Worm (Caenorhabditis elegans) whole organism, young adult: ENCODE measurements around the gene F59A6.12.
A peak's percentile ranks its signal among the peaks of the same experiment; 100 is the strongest.

ENCODE experiments used
- B0019.2 ChIP-seq: fragments of 200-800 bp; sonication (Bioruptor generic); conservative IDR thresholded peaks from 2 replicates; pipeline ENCODE4 v1.3.6; 2022; ENCODE audit warnings: missing genetic modification reagents, missing genetic modification characterization, missing compliant biosample characterization
- B0261.1 ChIP-seq: sonication (generic microtip); optimal IDR thresholded peaks from 2 replicates; lab custom pipeline; 2016; ENCODE audit warnings: mild to moderate bottlenecking, missing genetic modification characterization, moderate library complexity, missing compliant biosample characterization
- C06A6.2 ChIP-seq: fragments of 200-800 bp; sonication (Bioruptor generic); conservative IDR thresholded peaks from 2 replicates; pipeline ENCODE4 v1.3.6; 2022; ENCODE audit warnings: missing genetic modification characterization, missing compliant biosample characterization
- C17E4.6 ChIP-seq: fragments of 200-800 bp; sonication (Bioruptor generic); IDR thresholded peaks from 2 replicates; pipeline ENCODE4 v1.3.6; 2022; ENCODE audit warnings: missing genetic modification reagents, missing genetic modification characterization, missing compliant biosample characterization
- F23B12.7 ChIP-seq: sonication (generic microtip); optimal IDR thresholded peaks from 2 replicates; lab custom pipeline; 2017; ENCODE audit warnings: missing genetic modification characterization, mild to moderate bottlenecking, missing compliant biosample characterization, antibody characterized with exemption, moderate library complexity; ENCODE audit not compliant: insufficient read depth
- F37B4.10 ChIP-seq: fragments of 200-800 bp; sonication (Bioruptor generic); IDR thresholded peaks from 2 replicates; pipeline ENCODE4 v1.3.6; 2022; ENCODE audit warnings: missing genetic modification characterization, missing compliant biosample characterization
- F39B2.1 ChIP-seq: fragments of 200-800 bp; sonication (Bioruptor generic); IDR thresholded peaks from 2 replicates; pipeline ENCODE4 v1.3.6; 2022; ENCODE audit warnings: missing genetic modification reagents, missing genetic modification characterization, missing compliant biosample characterization
- F57C9.4 ChIP-seq: sonication (generic microtip); optimal IDR thresholded peaks from 2 replicates; lab custom pipeline; 2017; ENCODE audit warnings: mild to moderate bottlenecking, missing genetic modification characterization, missing compliant biosample characterization
- Y56A3A.18 ChIP-seq: fragments of 200-800 bp; sonication (Bioruptor generic); IDR thresholded peaks from 2 replicates; pipeline ENCODE4 v1.3.6; 2022; ENCODE audit warnings: missing genetic modification reagents, missing genetic modification characterization, missing compliant biosample characterization
- ZK185.1 ChIP-seq: sonication (generic microtip); optimal IDR thresholded peaks from 2 replicates; lab custom pipeline; 2016; ENCODE audit warnings: mild to moderate bottlenecking, missing genetic modification characterization, missing compliant biosample characterization; ENCODE audit not compliant: poor library complexity, severe bottlenecking
- aptf-2 ChIP-seq: fragments of 200-800 bp; sonication (Bioruptor generic); conservative IDR thresholded peaks from 2 replicates; pipeline ENCODE4 v1.3.6; 2022; ENCODE audit warnings: missing genetic modification reagents, missing genetic modification characterization, missing compliant biosample characterization
- atf-7 ChIP-seq: sonication (generic microtip); optimal IDR thresholded peaks from 2 replicates; lab custom pipeline; 2017; ENCODE audit warnings: mild to moderate bottlenecking, missing genetic modification characterization, missing compliant biosample characterization
- athp-1 ChIP-seq: sonication (generic microtip); optimal IDR thresholded peaks from 2 replicates; lab custom pipeline; 2017; ENCODE audit warnings: mild to moderate bottlenecking, missing genetic modification characterization, missing compliant biosample characterization
- attf-5 ChIP-seq: fragments of 200-800 bp; sonication (Bioruptor generic); optimal IDR thresholded peaks from 2 replicates; lab custom pipeline; 2018; ENCODE audit warnings: mild to moderate bottlenecking, missing genetic modification characterization, missing compliant biosample characterization
- bed-1 ChIP-seq: fragments of 200-800 bp; sonication (Bioruptor generic); IDR thresholded peaks from 2 replicates; pipeline ENCODE4 v1.3.6; 2022; ENCODE audit warnings: missing genetic modification reagents, missing genetic modification characterization, missing compliant biosample characterization
- bed-2 ChIP-seq: fragments of 200-800 bp; sonication (Bioruptor generic); IDR thresholded peaks from 2 replicates; pipeline ENCODE4 v1.3.6; 2022; ENCODE audit warnings: missing genetic modification reagents, missing genetic modification characterization, missing compliant biosample characterization
- cebp-1 ChIP-seq, 2 experiments: fragments of 200-800 bp in 1 of 2; sonication (Bioruptor generic) in 1 of 2; sonication (generic microtip) in 1 of 2; IDR thresholded peaks in 1 of 2; optimal IDR thresholded peaks in 1 of 2; 2 replicates each; pipeline versions ENCODE4 v1.3.6 to Lab custom; 2017 to 2022; ENCODE audit warnings: missing compliant biosample characterization in 2 of 2, missing genetic modification characterization in 2 of 2, mild to moderate bottlenecking in 1 of 2, missing genetic modification reagents in 1 of 2, moderate library complexity in 1 of 2
- ceh-100 ChIP-seq: fragments of 200-800 bp; sonication (Bioruptor generic); IDR thresholded peaks from 2 replicates; pipeline ENCODE4 v1.3.6; 2022; ENCODE audit warnings: missing genetic modification reagents, missing genetic modification characterization, missing compliant biosample characterization
- ceh-27 ChIP-seq: fragments of 200-800 bp; sonication (Bioruptor generic); optimal IDR thresholded peaks from 2 replicates; lab custom pipeline; 2018; ENCODE audit warnings: mild to moderate bottlenecking, missing genetic modification characterization, moderate library complexity, missing compliant biosample characterization
- chd-7 ChIP-seq: sonication (generic microtip); optimal IDR thresholded peaks from 2 replicates; lab custom pipeline; 2016; ENCODE audit warnings: mild to moderate bottlenecking, missing genetic modification characterization, moderate library complexity, missing compliant biosample characterization
- dpff-1 ChIP-seq: sonication (generic microtip); optimal IDR thresholded peaks from 2 replicates; lab custom pipeline; 2017; ENCODE audit warnings: mild to moderate bottlenecking, missing genetic modification characterization, missing compliant biosample characterization
- egl-18 ChIP-seq: fragments of 200-800 bp; sonication (Bioruptor generic); IDR thresholded peaks from 2 replicates; pipeline ENCODE4 v1.3.6; 2022; ENCODE audit warnings: missing genetic modification reagents, missing genetic modification characterization, missing compliant biosample characterization
- egl-44 ChIP-seq: fragments of 200-800 bp; sonication (Bioruptor generic); IDR thresholded peaks from 2 replicates; pipeline ENCODE4 v1.3.6; 2022; ENCODE audit warnings: missing genetic modification reagents, missing genetic modification characterization, missing compliant biosample characterization
- egrh-3 ChIP-seq: fragments of 200-800 bp; sonication (Bioruptor generic); IDR thresholded peaks from 2 replicates; pipeline ENCODE4 v1.3.6; 2022; ENCODE audit warnings: missing genetic modification reagents, missing genetic modification characterization, missing compliant biosample characterization
- ekl-4 ChIP-seq: fragments of 200-800 bp; sonication (Bioruptor generic); IDR thresholded peaks from 2 replicates; pipeline ENCODE4 v1.3.6; 2022; ENCODE audit warnings: missing genetic modification reagents, missing genetic modification characterization, missing compliant biosample characterization
- hmg-1.2 ChIP-seq: fragments of 200-800 bp; sonication (Bioruptor generic); IDR thresholded peaks from 2 replicates; pipeline ENCODE4 v1.3.6; 2022; ENCODE audit warnings: missing genetic modification reagents, missing genetic modification characterization, missing compliant biosample characterization
- lag-1 ChIP-seq: fragments of 200-800 bp; sonication (Bioruptor generic); IDR thresholded peaks from 2 replicates; pipeline ENCODE4 v1.3.6; 2022; ENCODE audit warnings: missing genetic modification reagents, missing genetic modification characterization, missing compliant biosample characterization
- let-526 ChIP-seq: fragments of 200-800 bp; sonication (Bioruptor generic); IDR thresholded peaks from 2 replicates; pipeline ENCODE4 v1.3.6; 2022; ENCODE audit warnings: missing genetic modification reagents, missing genetic modification characterization, missing compliant biosample characterization
- lin-26 ChIP-seq: fragments of 200-800 bp; sonication (Bioruptor generic); IDR thresholded peaks from 2 replicates; pipeline ENCODE4 v1.3.6; 2022; ENCODE audit warnings: missing genetic modification reagents, missing genetic modification characterization, missing compliant biosample characterization
- lin-40 ChIP-seq: sonication (generic microtip); optimal IDR thresholded peaks from 2 replicates; lab custom pipeline; 2016; ENCODE audit warnings: missing genetic modification characterization, mild to moderate bottlenecking, missing compliant biosample characterization, missing genotype, missing genetic modification reagents
- lin-54 ChIP-seq: fragments of 200-800 bp; sonication (Bioruptor generic); optimal IDR thresholded peaks from 2 replicates; lab custom pipeline; 2018; ENCODE audit warnings: mild to moderate bottlenecking, missing genetic modification characterization, missing compliant biosample characterization
- lsy-27 ChIP-seq: sonication (generic microtip); optimal IDR thresholded peaks from 2 replicates; lab custom pipeline; 2017; ENCODE audit warnings: missing genetic modification characterization, mild to moderate bottlenecking, missing compliant biosample characterization, antibody characterized with exemption, missing genotype, borderline replicate concordance; ENCODE audit not compliant: insufficient read depth
- nhr-179 ChIP-seq: sonication (generic microtip); optimal IDR thresholded peaks from 2 replicates; lab custom pipeline; 2016; ENCODE audit warnings: mild to moderate bottlenecking, missing genetic modification characterization, missing compliant biosample characterization
- nhr-80 ChIP-seq: sonication (generic microtip); optimal IDR thresholded peaks from 2 replicates; lab custom pipeline; 2016; ENCODE audit warnings: missing genetic modification characterization, missing compliant biosample characterization
- rec-8 ChIP-seq, 2 experiments: sonication (generic microtip); optimal IDR thresholded peaks; 2 replicates each; lab custom pipeline; 2016; ENCODE audit warnings: mild to moderate bottlenecking in 2 of 2, missing genetic modification characterization in 2 of 2, missing genetic modification reagents in 2 of 2, missing genotype in 2 of 2, missing biosample characterization in 1 of 2, missing compliant biosample characterization in 1 of 2, moderate library complexity in 1 of 2
- sdz-38 ChIP-seq: sonication (generic microtip); optimal IDR thresholded peaks from 2 replicates; lab custom pipeline; 2016; ENCODE audit warnings: missing genotype, missing genetic modification characterization, missing compliant biosample characterization
- snpc-1.1 ChIP-seq: sonication (generic microtip); optimal IDR thresholded peaks from 2 replicates; lab custom pipeline; 2017; ENCODE audit warnings: missing genetic modification characterization, mild to moderate bottlenecking, missing compliant biosample characterization, antibody characterized with exemption, moderate library complexity, missing genotype, missing genetic modification reagents; ENCODE audit not compliant: insufficient read depth
- somi-1 ChIP-seq: fragments of 200-800 bp; sonication (Bioruptor generic); optimal IDR thresholded peaks from 2 replicates; lab custom pipeline; 2018; ENCODE audit warnings: mild to moderate bottlenecking, missing genetic modification characterization, missing compliant biosample characterization
- sptf-2 ChIP-seq: fragments of 200-800 bp; sonication (Bioruptor generic); optimal IDR thresholded peaks from 2 replicates; lab custom pipeline; 2018; ENCODE audit warnings: mild to moderate bottlenecking, missing genetic modification characterization, missing compliant biosample characterization
- tbp1 ChIP-seq: fragments of 200-800 bp; sonication (Bioruptor generic); optimal IDR thresholded peaks from 2 replicates; lab custom pipeline; 2018; ENCODE audit warnings: mild to moderate bottlenecking, missing genetic modification characterization, missing compliant biosample characterization
- tbx-9 ChIP-seq: sonication (generic microtip); optimal IDR thresholded peaks from 2 replicates; lab custom pipeline; 2016; ENCODE audit warnings: borderline replicate concordance, missing genetic modification characterization, inconsistent platforms, missing compliant biosample characterization
- ztf-26 ChIP-seq: sonication (generic microtip); optimal IDR thresholded peaks from 2 replicates; lab custom pipeline; 2017; ENCODE audit warnings: missing genetic modification characterization, missing compliant biosample characterization
- ztf-3 ChIP-seq: fragments of 200-800 bp; sonication (Bioruptor generic); optimal IDR thresholded peaks from 2 replicates; lab custom pipeline; 2018; ENCODE audit warnings: mild to moderate bottlenecking, missing genetic modification characterization, missing compliant biosample characterization

The F59A6.12 gene

DNA sequence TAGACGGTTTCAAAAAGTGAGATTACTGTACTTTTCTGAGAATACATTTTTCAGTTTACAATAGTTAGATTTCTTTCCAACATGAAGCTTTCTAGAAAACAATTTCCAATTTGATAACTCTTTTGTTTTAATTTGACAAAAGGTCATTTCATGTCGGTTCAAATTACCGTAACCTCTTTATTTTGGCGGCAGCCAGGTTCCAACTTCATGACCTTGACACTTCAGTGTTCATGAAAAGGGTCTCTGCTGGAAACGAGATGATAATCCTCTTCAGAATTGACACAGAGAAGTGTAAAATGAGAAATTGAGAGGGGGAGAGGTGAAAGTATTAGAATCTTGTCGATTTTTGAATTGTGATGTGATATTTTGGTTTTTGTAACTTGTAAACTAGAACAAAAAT lies 9.6 kb upstream of the F59A6.12 start:
- TF ChIP-seq lin-54 (no peak), rec-8 (tag; optimal IDR thresholded peaks at IDR 0.05; lab: Kevin White, UChicago) (no peak), F39B2.1 (GFP tag; lab: Robert Waterston, UW) (no peak), egl-44 (GFP tag; lab: Robert Waterston, UW) (no peak), bed-1 (no peak), snpc-1.1 (tag; lab: Kevin White, UChicago) (no peak), sdz-38 (tag; lab: Kevin White, UChicago) (no peak), lag-1 (no peak), athp-1 (tag; lab: Kevin White, UChicago) (no peak), egrh-3 (GFP tag; lab: Robert Waterston, UW) (no peak), ceh-27 (no peak), lsy-27 (no peak), egl-18 (no peak), F37B4.10 (GFP tag; lab: Robert Waterston, UW) (no peak), bed-2 (no peak), ekl-4 (GFP tag; lab: Robert Waterston, UW) (no peak), F23B12.7 (tag; lab: Kevin White, UChicago) (no peak), lin-26 (GFP tag; lab: Robert Waterston, UW) (no peak)

DNA sequence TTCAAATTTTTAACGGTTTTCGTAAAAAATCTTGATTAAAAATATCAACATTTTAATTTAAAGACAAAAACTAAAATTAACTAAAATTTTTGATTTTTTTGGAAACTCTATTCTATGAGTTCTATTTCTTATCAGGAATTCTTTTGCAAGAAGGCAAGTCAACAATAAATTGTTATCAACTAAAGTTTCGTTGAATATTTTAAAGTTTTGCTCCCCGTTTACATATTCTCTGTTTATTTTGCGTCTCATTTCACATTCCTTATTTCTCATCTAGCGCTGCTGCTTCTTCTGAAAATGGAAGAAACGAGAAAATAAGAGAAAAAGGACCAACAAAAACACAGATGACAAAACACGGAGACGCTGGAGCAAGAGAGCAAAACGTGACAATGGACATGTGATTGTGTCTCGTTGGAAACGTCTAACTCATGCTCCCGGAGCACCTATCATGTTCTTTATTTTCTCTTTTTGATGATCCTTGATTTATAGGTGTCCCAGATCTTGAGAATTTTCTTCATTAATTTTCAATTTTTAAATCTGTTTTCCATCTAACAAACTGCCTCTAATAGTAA lies 8.7 kb upstream of the F59A6.12 start:
- TF ChIP-seq Y56A3A.18 (GFP tag; lab: Robert Waterston, UW) (no peak), nhr-80 (tag; lab: Kevin White, UChicago) (peak; percentile 12), aptf-2 (GFP tag; lab: Robert Waterston, UW) (no peak), let-526 (GFP tag; lab: Robert Waterston, UW) (0 out of 2 replicates have a peak, but pooled peaks have one; percentile 23), B0261.1 (no peak), attf-5 (GFP tag; lab: Kevin White, UChicago) (no peak), dpff-1 (tag; lab: Kevin White, UChicago) (no peak)

- TF ChIP-seq ceh-27 = no peak
- TF ChIP-seq nhr-80 (tag; lab: Kevin White, UChicago) = peak; percentile 90
- peak; percentile 10 for TF ChIP-seq somi-1
- no peak for TF ChIP-seq C17E4.6 (GFP tag; lab: Robert Waterston, UW)
- no peak for TF ChIP-seq cebp-1 (GFP tag; IDR thresholded peaks at IDR 0.05; lab: Robert Waterston, UW)
- TF ChIP-seq cebp-1 (tag; optimal IDR thresholded peaks at IDR 0.05; lab: Kevin White, UChicago) = peak; percentile 36
- no peak for TF ChIP-seq athp-1 (tag; lab: Kevin White, UChicago)
- no peak for TF ChIP-seq chd-7 (tag; lab: Kevin White, UChicago)
- TF ChIP-seq C06A6.2 (GFP tag; lab: Robert Waterston, UW) = no peak
- TF ChIP-seq atf-7 (tag; lab: Kevin White, UChicago) = peak; percentile 18
- TF ChIP-seq tbp1 (GFP tag; lab: Kevin White, UChicago) = peak; percentile 13
- peak; percentile 44 for TF ChIP-seq lin-40 (tag; lab: Kevin White, UChicago)
- TF ChIP-seq hmg-1.2 = no peak
- no peak for TF ChIP-seq sdz-38 (tag; lab: Kevin White, UChicago)
- peak; percentile 39 for TF ChIP-seq ztf-26 (tag; lab: Kevin White, UChicago)
- TF ChIP-seq tbx-9 (tag; lab: Kevin White, UChicago) = no peak
- TF ChIP-seq attf-5 (GFP tag; lab: Kevin White, UChicago) = peak; percentile 38
- no peak for TF ChIP-seq ceh-100 (GFP tag; lab: Robert Waterston, UW)
- TF ChIP-seq B0019.2 (GFP tag; lab: Robert Waterston, UW) = no peak
- TF ChIP-seq ZK185.1 (tag; lab: Kevin White, UChicago) = peak; percentile 18
- TF ChIP-seq sptf-2 (GFP tag; lab: Kevin White, UChicago) = no peak
- no peak for TF ChIP-seq nhr-179 (tag; lab: Kevin White, UChicago)
- TF ChIP-seq aptf-2 (GFP tag; lab: Robert Waterston, UW) = no peak
- no peak for TF ChIP-seq ztf-3 (GFP tag; lab: Kevin White, UChicago)
- TF ChIP-seq F57C9.4 (tag; lab: Kevin White, UChicago) = no peak
Measured at ce11 chrII:5019389-5020108, 7.7 kb upstream of the F59A6.12 start.
